Worm (Caenorhabditis elegans): ENCODE data around the gene sna-3.

- TF ChIP-seq nhr-77 (tag; optimal IDR thresholded peaks at IDR 0.05) (no peak), fos-1 (tag; optimal IDR thresholded peaks at IDR 0.05) (no peak), lin-39 (tag; optimal IDR thresholded peaks at IDR 0.05) (no peak), nhr-11 (tag; optimal IDR thresholded peaks at IDR 0.05) (no peak), elt-2 (tag; optimal IDR thresholded peaks at IDR 0.05) (no peak), ceh-9 (tag; optimal IDR thresholded peaks at IDR 0.05) (no peak), zag-1 (tag; optimal IDR thresholded peaks at IDR 0.05) (no peak), nhr-76 (tag; optimal IDR thresholded peaks at IDR 0.05) (no peak), ama-1 (optimal IDR thresholded peaks at IDR 0.05) (no peak), pqm-1 (tag; optimal IDR thresholded peaks at IDR 0.05) (no peak)
Observed at ce11 chrIII:6216833-6217466, 10.9 kb upstream of the sna-3 start, which contains the start of gene hot-4.
